Fruit fly (Drosophila melanogaster) whole organism, embryonic: ENCODE results near the gene dyw.
A peak's percentile ranks its signal among the peaks of the same experiment; 100 is the strongest.

Experiments
- Aef1 ChIP-seq: fragments of 200-800 bp; sonication (Bioruptor generic); IDR thresholded peaks from 3 replicates; pipeline ENCODE4 v1.3.6; 2022; ENCODE audit warnings: missing biosample characterization, missing genetic modification characterization
- Antp ChIP-seq: fragments of 200-800 bp; sonication (Bioruptor generic); optimal IDR thresholded peaks from 3 replicates; lab custom pipeline; 2016; ENCODE audit warnings: missing biosample characterization, missing genetic modification characterization
- CG11247 ChIP-seq: fragments of 200-800 bp; sonication (Bioruptor generic); IDR thresholded peaks from 2 replicates; pipeline ENCODE4 v1.3.6; 2022; ENCODE audit warnings: missing biosample characterization, missing genetic modification characterization
- CG11398 ChIP-seq: fragments of 200-800 bp; sonication (Bioruptor generic); optimal IDR thresholded peaks from 2 replicates; lab custom pipeline; 2016; ENCODE audit warnings: missing biosample characterization, missing genetic modification characterization
- CG13287 ChIP-seq: fragments of 200-800 bp; sonication (Bioruptor generic); IDR thresholded peaks from 2 replicates; pipeline ENCODE4 v1.3.6; 2022; ENCODE audit warnings: missing biosample characterization, missing genetic modification characterization; ENCODE audit not compliant: partially characterized antibody
- CG14441 ChIP-seq: fragments of 200-800 bp; sonication (Bioruptor generic); IDR thresholded peaks from 2 replicates; pipeline ENCODE4 v1.3.6; 2022; ENCODE audit warnings: missing biosample characterization, missing genetic modification characterization
- CG14965 ChIP-seq: fragments of 200-800 bp; sonication (Bioruptor generic); optimal IDR thresholded peaks from 2 replicates; lab custom pipeline; 2016; ENCODE audit warnings: missing biosample characterization, missing genetic modification characterization, borderline replicate concordance
- CG1602 ChIP-seq: fragments of 200-800 bp; sonication (Bioruptor generic); optimal IDR thresholded peaks from 3 replicates; lab custom pipeline; 2016; ENCODE audit warnings: missing biosample characterization, missing genetic modification characterization
- CG17328 ChIP-seq: fragments of 200-800 bp; sonication (Bioruptor generic); IDR thresholded peaks from 2 replicates; pipeline ENCODE4 v1.3.6; 2022; ENCODE audit warnings: missing biosample characterization, missing genetic modification characterization
- CG30020 ChIP-seq: fragments of 200-800 bp; optimal IDR thresholded peaks from 2 replicates; lab custom pipeline; 2019; ENCODE audit warnings: missing biosample characterization, mild to moderate bottlenecking, missing genetic modification characterization, moderate library complexity
- CG30403 ChIP-seq: fragments of 200-800 bp; sonication (Bioruptor generic); optimal IDR thresholded peaks from 3 replicates; lab custom pipeline; 2016; ENCODE audit warnings: missing biosample characterization, missing genetic modification characterization
- CG31224 ChIP-seq: fragments of 200-800 bp; sonication (Bioruptor generic); IDR thresholded peaks from 2 replicates; pipeline ENCODE4 v1.3.6; 2022; ENCODE audit warnings: missing biosample characterization, missing genetic modification characterization
- CG4820 ChIP-seq: fragments of 200-800 bp; sonication (Bioruptor generic); optimal IDR thresholded peaks from 3 replicates; lab custom pipeline; 2016; ENCODE audit warnings: missing biosample characterization, missing genetic modification characterization
- CG7745 ChIP-seq: fragments of 200-800 bp; sonication (Bioruptor generic); optimal IDR thresholded peaks from 2 replicates; lab custom pipeline; 2018; ENCODE audit warnings: missing biosample characterization, mild to moderate bottlenecking, missing genetic modification characterization, moderate library complexity
- CG7839 ChIP-seq: fragments of 200-800 bp; sonication (Bioruptor generic); optimal IDR thresholded peaks from 3 replicates; lab custom pipeline; 2018; ENCODE audit warnings: missing biosample characterization, mild to moderate bottlenecking, missing genetic modification characterization, moderate library complexity
- CG8359 ChIP-seq: fragments of 200-800 bp; sonication (Bioruptor generic); optimal IDR thresholded peaks from 2 replicates; lab custom pipeline; 2017; ENCODE audit warnings: missing biosample characterization, mild to moderate bottlenecking, missing genetic modification characterization, borderline replicate concordance
- Camta ChIP-seq: fragments of 200-800 bp; sonication (Bioruptor generic); optimal IDR thresholded peaks from 2 replicates; lab custom pipeline; 2016; ENCODE audit warnings: missing biosample characterization, missing genetic modification characterization
- D ChIP-seq, 2 experiments: fragments of 200-800 bp in 1 of 2; fragments of >200 bp in 1 of 2; sonication (Bioruptor generic) in 1 of 2; optimal IDR thresholded peaks; 2 replicates in 1 of 2; 3 replicates in 1 of 2; lab custom pipeline; 2017; ENCODE audit warnings: mild to moderate bottlenecking in 1 of 2, missing biosample characterization in 1 of 2, missing genetic modification characterization in 1 of 2, missing genetic modification reagents in 1 of 2
- Deaf1 ChIP-seq: fragments of 200-800 bp; optimal IDR thresholded peaks from 3 replicates; lab custom pipeline; 2019; ENCODE audit warnings: missing biosample characterization, mild to moderate bottlenecking, missing genetic modification characterization, moderate library complexity
- Dip2 ChIP-seq: fragments of 200-800 bp; sonication (Bioruptor generic); IDR thresholded peaks from 2 replicates; pipeline ENCODE4 v1.3.6; 2022; ENCODE audit warnings: missing biosample characterization, missing genetic modification characterization
- Dip3 ChIP-seq: fragments of 200-800 bp; sonication (Bioruptor generic); optimal IDR thresholded peaks from 3 replicates; lab custom pipeline; 2016; ENCODE audit warnings: missing biosample characterization, missing genetic modification characterization
- Fer1 ChIP-seq: fragments of 200-800 bp; sonication (Bioruptor generic); optimal IDR thresholded peaks from 2 replicates; lab custom pipeline; 2017; ENCODE audit warnings: missing biosample characterization, mild to moderate bottlenecking, missing genetic modification characterization
- HLH54F ChIP-seq: fragments of 200-800 bp; sonication (Bioruptor generic); optimal IDR thresholded peaks from 3 replicates; lab custom pipeline; 2016; ENCODE audit warnings: missing biosample characterization, missing genetic modification characterization
- Hsf ChIP-seq: fragments of 200-800 bp; sonication (Bioruptor generic); optimal IDR thresholded peaks from 3 replicates; lab custom pipeline; 2016; ENCODE audit warnings: missing biosample characterization, missing genetic modification characterization
- Med ChIP-seq: fragments of 200-800 bp; sonication (Bioruptor generic); peaks from one replicate; lab custom pipeline; 2016; ENCODE audit warnings: missing biosample characterization, missing genetic modification characterization, mild to moderate bottlenecking, inconsistent platforms, moderate library complexity
- Neu2 ChIP-seq: fragments of 200-800 bp; sonication (Bioruptor generic); optimal IDR thresholded peaks from 3 replicates; lab custom pipeline; 2016; ENCODE audit warnings: missing biosample characterization, missing genetic modification characterization, borderline replicate concordance
- Nf-YB ChIP-seq: fragments of 200-800 bp; sonication (Bioruptor generic); optimal IDR thresholded peaks from 3 replicates; lab custom pipeline; 2019; ENCODE audit warnings: missing biosample characterization, mild to moderate bottlenecking, missing genetic modification characterization, moderate library complexity
- Taf1 ChIP-seq: fragments of 200-800 bp; sonication (Bioruptor generic); IDR thresholded peaks from 2 replicates; pipeline ENCODE4 v1.3.6; 2022; ENCODE audit warnings: missing biosample characterization, missing genetic modification characterization
- ab ChIP-seq: fragments of 200-800 bp; sonication (Bioruptor generic); optimal IDR thresholded peaks from 2 replicates; lab custom pipeline; 2016; ENCODE audit warnings: missing biosample characterization, missing genetic modification characterization
- amos ChIP-seq: fragments of 200-800 bp; sonication (Bioruptor generic); IDR thresholded peaks from 2 replicates; pipeline ENCODE4 v1.3.6; 2022; ENCODE audit warnings: missing biosample characterization, missing genetic modification characterization; ENCODE audit not compliant: partially characterized antibody
- ase ChIP-seq: fragments of 200-800 bp; sonication (Bioruptor generic); IDR thresholded peaks from 3 replicates; pipeline ENCODE4 v1.3.6; 2022; ENCODE audit warnings: missing biosample characterization, missing genetic modification characterization
- ash1 ChIP-seq: fragments of 200-800 bp; sonication (Bioruptor generic); optimal IDR thresholded peaks from 2 replicates; lab custom pipeline; 2018; ENCODE audit warnings: missing biosample characterization, mild to moderate bottlenecking, missing genetic modification characterization
- bigmax ChIP-seq: fragments of 200-800 bp; sonication (Bioruptor generic); optimal IDR thresholded peaks from 2 replicates; lab custom pipeline; 2018; ENCODE audit warnings: missing biosample characterization, mild to moderate bottlenecking, missing genetic modification characterization
- crp ChIP-seq, 2 experiments: fragments of 200-800 bp; sonication (Bioruptor generic); optimal IDR thresholded peaks; 2 replicates in 1 of 2; 3 replicates in 1 of 2; lab custom pipeline; 2017; ENCODE audit warnings: missing biosample characterization in 2 of 2, missing genetic modification characterization in 2 of 2, mild to moderate bottlenecking in 1 of 2, moderate library complexity in 1 of 2
- dimm ChIP-seq: fragments of 200-800 bp; sonication (Bioruptor generic); IDR thresholded peaks from 2 replicates; pipeline ENCODE4 v1.3.6; 2022; ENCODE audit warnings: missing biosample characterization, missing genetic modification characterization
- ftz-f1 ChIP-seq: fragments of 200-800 bp; sonication (Bioruptor generic); optimal IDR thresholded peaks from 2 replicates; lab custom pipeline; 2016; ENCODE audit warnings: missing biosample characterization, missing genetic modification characterization
- gro ChIP-seq: fragments of 200-800 bp; sonication (Bioruptor generic); optimal IDR thresholded peaks from 2 replicates; lab custom pipeline; 2016; ENCODE audit warnings: missing biosample characterization, missing genetic modification characterization
- her ChIP-seq: fragments of 200-800 bp; sonication (Bioruptor generic); optimal IDR thresholded peaks from 2 replicates; lab custom pipeline; 2016; ENCODE audit warnings: missing biosample characterization, missing genetic modification characterization
- inv ChIP-seq: fragments of 200-800 bp; sonication (Bioruptor generic); IDR thresholded peaks from 2 replicates; pipeline ENCODE4 v1.3.6; 2022; ENCODE audit warnings: missing biosample characterization, missing genetic modification characterization; ENCODE audit not compliant: partially characterized antibody
- kah ChIP-seq: fragments of 200-800 bp; sonication (Bioruptor generic); optimal IDR thresholded peaks from 2 replicates; lab custom pipeline; 2018; ENCODE audit warnings: missing biosample characterization, mild to moderate bottlenecking, missing genetic modification characterization
- kay ChIP-seq: fragments of 200-800 bp; sonication (Bioruptor generic); optimal IDR thresholded peaks from 2 replicates; lab custom pipeline; 2016; ENCODE audit warnings: missing biosample characterization, missing genetic modification characterization
- odd ChIP-seq: fragments of 200-800 bp; sonication (Bioruptor generic); optimal IDR thresholded peaks from 2 replicates; lab custom pipeline; 2017; ENCODE audit warnings: missing biosample characterization, mild to moderate bottlenecking, missing genetic modification characterization
- prd ChIP-seq, 3 experiments: fragments of >200 bp in 2 of 3; fragments of 200-800 bp in 1 of 3; sonication (Bioruptor generic) in 1 of 3; optimal IDR thresholded peaks in 2 of 3; IDR thresholded peaks in 1 of 3; 2 replicates in 2 of 3; 3 replicates in 1 of 3; pipeline versions ENCODE4 v1.3.6 to Lab custom; 2017 to 2022; ENCODE audit warnings: missing biosample characterization in 1 of 3, missing genetic modification characterization in 1 of 3
- psq ChIP-seq: fragments of 200-800 bp; sonication (Bioruptor generic); optimal IDR thresholded peaks from 2 replicates; lab custom pipeline; 2017; ENCODE audit warnings: missing biosample characterization, missing genetic modification characterization
- schlank ChIP-seq: fragments of 200-800 bp; sonication (Bioruptor generic); optimal IDR thresholded peaks from 2 replicates; lab custom pipeline; 2018; ENCODE audit warnings: missing biosample characterization, mild to moderate bottlenecking, missing genetic modification characterization
- seq ChIP-seq: fragments of 200-800 bp; sonication (Bioruptor generic); IDR thresholded peaks from 2 replicates; pipeline ENCODE4 v1.3.6; 2022; ENCODE audit warnings: missing biosample characterization, missing genetic modification characterization
- slbo ChIP-seq: fragments of 200-800 bp; sonication (Bioruptor generic); IDR thresholded peaks from 2 replicates; pipeline ENCODE4 v1.3.6; 2022; ENCODE audit warnings: missing biosample characterization, missing genetic modification characterization
- toy ChIP-seq: fragments of 200-800 bp; sonication (Bioruptor generic); IDR thresholded peaks from 2 replicates; pipeline ENCODE4 v1.3.6; 2022; ENCODE audit warnings: missing biosample characterization, missing genetic modification characterization
- wdn ChIP-seq: fragments of 200-800 bp; sonication (Bioruptor generic); IDR thresholded peaks from 2 replicates; pipeline ENCODE4 v1.3.6; 2022; ENCODE audit warnings: missing biosample characterization, missing genetic modification characterization
- zfh1 ChIP-seq: fragments of 200-800 bp; sonication (Bioruptor generic); IDR thresholded peaks from 3 replicates; pipeline ENCODE4 v1.3.6; 2022; ENCODE audit warnings: missing biosample characterization, missing genetic modification characterization

The dyw gene

dm6 chrX:2732127-2732526 is 38.4 kb upstream of the dyw start, which contains the start of the genes ttm50 and CG2712 (continued):
- peak; percentile 38 for TF ChIP-seq Nf-YB (GFP tag; lab: Kevin White, UChicago)
- TF ChIP-seq CG17328 (GFP tag; lab: Robert Waterston, UW), result no peak
- TF ChIP-seq CG11398 (GFP tag; lab: Kevin White, UChicago), result no peak
- TF ChIP-seq Dip3 (GFP tag; lab: Kevin White, UChicago), result no peak
- peak; percentile 5 for TF ChIP-seq CG4820 (GFP tag; lab: Kevin White, UChicago)
- TF ChIP-seq CG1602 (GFP tag; lab: Kevin White, UChicago), result peak; percentile 27
- no peak for TF ChIP-seq Hsf (GFP tag; lab: Kevin White, UChicago)
- peak; percentile 73 for TF ChIP-seq CG30403 (GFP tag; lab: Kevin White, UChicago)
- no peak for TF ChIP-seq schlank (tag; lab: Kevin White, UChicago)
- 0 out of 2 replicates have a peak, but pooled peaks have one; percentile 11 for TF ChIP-seq Taf1
- peak; percentile 23; the same call in 1 of the 2 replicates for TF ChIP-seq CG11247 (GFP tag; lab: Robert Waterston, UW)
- no peak for TF ChIP-seq toy (GFP tag; lab: Robert Waterston, UW)
- 0 out of 2 replicates have a peak, but pooled peaks have one; percentile 40 for TF ChIP-seq CG31224
- 0 out of 3 replicates have a peak, but pooled peaks have one; percentile 32 for TF ChIP-seq ase (GFP tag; lab: Robert Waterston, UW)
- peak; percentile 64 for TF ChIP-seq Fer1
- TF ChIP-seq amos (GFP tag; lab: Robert Waterston, UW), result no peak
- peak; percentile 64 for TF ChIP-seq slbo
- no peak for TF ChIP-seq Aef1 (GFP tag; lab: Robert Waterston, UW)
- no peak for TF ChIP-seq prd (optimal IDR thresholded peaks at IDR 0.05; lab: Kevin White, UChicago)
- peak; percentile 78 for TF ChIP-seq prd (GFP tag; IDR thresholded peaks at IDR 0.05; lab: Robert Waterston, UW)
- no peak for TF ChIP-seq odd (GFP tag; lab: Kevin White, UChicago)
- TF ChIP-seq Med (GFP tag; lab: Kevin White, UChicago), result peak; percentile 62
- no peak for TF ChIP-seq gro (GFP tag; lab: Kevin White, UChicago)
- no peak for TF ChIP-seq kay (GFP tag; lab: Kevin White, UChicago)
- TF ChIP-seq her (GFP tag; lab: Kevin White, UChicago), result no peak
- TF ChIP-seq wdn (GFP tag; lab: Robert Waterston, UW), result no peak
- no peak for TF ChIP-seq ftz-f1 (GFP tag; lab: Kevin White, UChicago)
- TF ChIP-seq HLH54F (GFP tag; lab: Kevin White, UChicago), result peak; percentile 37
- TF ChIP-seq CG8359 (GFP tag; lab: Kevin White, UChicago), result no peak
- no peak for TF ChIP-seq inv (GFP tag; lab: Robert Waterston, UW)
- no peak for TF ChIP-seq psq (GFP tag; lab: Kevin White, UChicago)
- TF ChIP-seq Dip2 (GFP tag; lab: Robert Waterston, UW), result no peak
- TF ChIP-seq Camta, result no peak
- no peak for TF ChIP-seq kah (GFP tag; lab: Kevin White, UChicago)
- no peak for TF ChIP-seq ash1 (GFP tag; lab: Kevin White, UChicago)
- TF ChIP-seq bigmax (GFP tag; lab: Kevin White, UChicago), result no peak
- TF ChIP-seq CG7745 (tag; lab: Kevin White, UChicago), result no peak
- TF ChIP-seq zfh1 (GFP tag; lab: Robert Waterston, UW), result no peak
- TF ChIP-seq dimm (GFP tag; lab: Robert Waterston, UW), result no peak
- TF ChIP-seq CG30020 (tag; lab: Kevin White, UChicago), result peak; percentile 52
- peak; percentile 57 to 93 for TF ChIP-seq crp (GFP tag; optimal IDR thresholded peaks at IDR 0.05; lab: Kevin White, UChicago)
- no peak for TF ChIP-seq Deaf1 (tag; lab: Kevin White, UChicago)
- TF ChIP-seq Antp (GFP tag; lab: Kevin White, UChicago), result no peak
- TF ChIP-seq D (optimal IDR thresholded peaks at IDR 0.05; lab: Kevin White, UChicago), result no peak
- no peak for TF ChIP-seq D (GFP tag; optimal IDR thresholded peaks at IDR 0.05; lab: Kevin White, UChicago)
- no peak for TF ChIP-seq CG14965 (GFP tag; lab: Kevin White, UChicago)
- TF ChIP-seq seq (GFP tag; lab: Robert Waterston, UW), result no peak
- TF ChIP-seq CG13287 (GFP tag; lab: Robert Waterston, UW), result no peak
- no peak for TF ChIP-seq CG7839 (tag; lab: Kevin White, UChicago)
- TF ChIP-seq Neu2, result no peak
- TF ChIP-seq CG14441 (GFP tag; lab: Robert Waterston, UW), result peak; percentile 28; the same call in 1 of the 2 replicates
- no peak for TF ChIP-seq ab (GFP tag; lab: Kevin White, UChicago)
